Worm (Caenorhabditis elegans) whole organism, L4 larva: ENCODE data around the gene F41B4.3.
"Not testable (repeated sequence)": the region's sequence is repeated elsewhere in the genome, so short reads cannot be mapped to it uniquely, and the experiment has no call there.

Experiments used
- F49E8.2 ChIP-seq: sonication (generic microtip); optimal IDR thresholded peaks from 2 replicates; lab custom pipeline; 2016; ENCODE audit warnings: missing compliant biosample characterization, mild to moderate bottlenecking, missing genetic modification characterization, borderline replicate concordance
- T20F7.1 ChIP-seq: fragments of 200-800 bp; sonication (Bioruptor generic); optimal IDR thresholded peaks from 2 replicates; lab custom pipeline; 2018; ENCODE audit warnings: mild to moderate bottlenecking, missing genetic modification characterization, missing compliant biosample characterization
- Y75B8A.6 ChIP-seq: fragments of 200-800 bp; sonication (Bioruptor generic); IDR thresholded peaks from 2 replicates; pipeline ENCODE4 v1.3.6; 2022; ENCODE audit warnings: missing genetic modification reagents, missing genetic modification characterization, missing compliant biosample characterization
- ZK337.2 ChIP-seq: fragments of 200-800 bp; sonication (Bioruptor generic); IDR thresholded peaks from 2 replicates; pipeline ENCODE4 v1.3.6; 2022; ENCODE audit warnings: missing genetic modification reagents, missing genetic modification characterization, missing compliant biosample characterization
- aha-1 ChIP-seq: fragments of 150-350 bp; peaks from one replicate; lab custom pipeline; 2014; ENCODE audit warnings: missing biosample characterization, missing genetic modification characterization
- aly-2 ChIP-seq: sonication (generic microtip); optimal IDR thresholded peaks from 2 replicates; lab custom pipeline; 2018; ENCODE audit warnings: missing biosample characterization, missing genetic modification characterization
- attf-4 ChIP-seq: sonication (generic microtip); optimal IDR thresholded peaks from 3 replicates; lab custom pipeline; 2017; ENCODE audit warnings: missing biosample characterization, missing genetic modification characterization
- ceh-28 ChIP-seq: fragments of 150-350 bp; optimal IDR thresholded peaks from 2 replicates; lab custom pipeline; 2014; ENCODE audit warnings: missing biosample characterization, missing genetic modification reagents, missing genetic modification characterization
- ceh-62 ChIP-seq: sonication (generic microtip); optimal IDR thresholded peaks from 2 replicates; lab custom pipeline; 2017; ENCODE audit warnings: missing biosample characterization, missing genetic modification characterization
- cey-2 ChIP-seq: sonication (generic microtip); optimal IDR thresholded peaks from 3 replicates; lab custom pipeline; 2017; ENCODE audit warnings: missing genetic modification characterization, mild to moderate bottlenecking, missing compliant biosample characterization, antibody characterized with exemption, borderline replicate concordance; ENCODE audit not compliant: insufficient read depth
- ctbp-1 ChIP-seq: fragments of 200-800 bp; sonication (Bioruptor generic); IDR thresholded peaks from 2 replicates; pipeline ENCODE4 v1.3.6; 2022; ENCODE audit warnings: missing genetic modification reagents, missing genetic modification characterization, missing compliant biosample characterization
- daf-12 ChIP-seq: fragments of 150-350 bp; optimal IDR thresholded peaks from 2 replicates; lab custom pipeline; 2014; ENCODE audit warnings: missing biosample characterization, missing genetic modification reagents, missing genetic modification characterization
- daf-16 ChIP-seq, 3 experiments: sonication (generic microtip); optimal IDR thresholded peaks; 2 replicates each; lab custom pipeline; 2016 to 2017; ENCODE audit warnings: missing genetic modification characterization in 3 of 3, missing genetic modification reagents in 3 of 3, mild to moderate bottlenecking in 2 of 3, missing compliant biosample characterization in 2 of 3, missing biosample characterization in 1 of 3, moderate library complexity in 1 of 3
- daf-8 ChIP-seq: fragments of 200-800 bp; sonication (Bioruptor generic); IDR thresholded peaks from 2 replicates; pipeline ENCODE4 v1.3.6; 2022; ENCODE audit warnings: missing genetic modification characterization, missing compliant biosample characterization
- dmd-6 ChIP-seq: fragments of 200-800 bp; sonication (Bioruptor generic); IDR thresholded peaks from 2 replicates; pipeline ENCODE4 v1.3.6; 2022; ENCODE audit warnings: missing genetic modification reagents, missing genetic modification characterization, missing compliant biosample characterization
- dpl-1 ChIP-seq: fragments of 150-350 bp; optimal IDR thresholded peaks from 2 replicates; lab custom pipeline; 2014; ENCODE audit warnings: missing biosample characterization, missing genetic modification reagents, missing genetic modification characterization
- dve-1 ChIP-seq: sonication (generic microtip); optimal IDR thresholded peaks from 2 replicates; lab custom pipeline; 2017; ENCODE audit warnings: antibody characterized with exemption, mild to moderate bottlenecking, missing genetic modification characterization, missing compliant biosample characterization; ENCODE audit not compliant: insufficient read depth
- egl-27 ChIP-seq: sonication (generic microtip); optimal IDR thresholded peaks from 3 replicates; lab custom pipeline; 2017; ENCODE audit warnings: missing biosample characterization, missing genetic modification reagents, missing genetic modification characterization
- egl-43 ChIP-seq: fragments of 200-800 bp; sonication (Bioruptor generic); IDR thresholded peaks from 2 replicates; pipeline ENCODE4 v1.3.6; 2022; ENCODE audit warnings: missing genetic modification reagents, missing genetic modification characterization, missing compliant biosample characterization
- fos-1 ChIP-seq: fragments of 150-350 bp; optimal IDR thresholded peaks from 2 replicates; lab custom pipeline; 2014; ENCODE audit warnings: missing biosample characterization, missing genetic modification characterization
- hif-1 ChIP-seq, 2 experiments: sonication (generic microtip); optimal IDR thresholded peaks; 2 replicates each; lab custom pipeline; 2016 to 2017; ENCODE audit warnings: missing compliant biosample characterization in 2 of 2, missing genetic modification characterization in 2 of 2, missing genetic modification reagents in 2 of 2, missing genotype in 2 of 2, mild to moderate bottlenecking in 1 of 2
- jun-1 ChIP-seq: fragments of 150-350 bp; optimal IDR thresholded peaks from 2 replicates; lab custom pipeline; 2014; ENCODE audit warnings: missing biosample characterization, missing genetic modification reagents, missing genetic modification characterization
- lin-38 ChIP-seq: fragments of 200-800 bp; sonication (Bioruptor generic); IDR thresholded peaks from 2 replicates; pipeline ENCODE4 v1.3.6; 2022; ENCODE audit warnings: missing genetic modification reagents, missing genetic modification characterization, missing compliant biosample characterization
- lir-3 ChIP-seq: sonication (generic microtip); optimal IDR thresholded peaks from 2 replicates; lab custom pipeline; 2016; ENCODE audit warnings: mild to moderate bottlenecking, missing genetic modification characterization, missing compliant biosample characterization
- lsy-2 ChIP-seq, 2 experiments: fragments of 150-350 bp in 1 of 2; sonication (generic microtip) in 1 of 2; optimal IDR thresholded peaks; 2 replicates each; lab custom pipeline; 2014 to 2017; ENCODE audit warnings: missing biosample characterization in 2 of 2, missing genetic modification characterization in 2 of 2
- madf-5 ChIP-seq, 2 experiments: fragments of 200-800 bp; sonication (Bioruptor generic); IDR thresholded peaks; 2 replicates each; pipeline ENCODE4 v1.3.6; 2022; ENCODE audit warnings: missing compliant biosample characterization in 2 of 2, missing genetic modification characterization in 2 of 2
- mdl-1 ChIP-seq, 2 experiments: fragments of 150-350 bp in 1 of 2; sonication (generic microtip) in 1 of 2; optimal IDR thresholded peaks; 2 replicates each; lab custom pipeline; 2014 to 2017; ENCODE audit warnings: missing biosample characterization in 2 of 2, missing genetic modification characterization in 2 of 2
- mep-1 ChIP-seq: fragments of 150-350 bp; sonication (generic microtip); optimal IDR thresholded peaks from 3 replicates; lab custom pipeline; 2014; ENCODE audit warnings: missing biosample characterization, missing genetic modification characterization
- mxl-2 ChIP-seq: fragments of 200-800 bp; sonication (Bioruptor generic); conservative IDR thresholded peaks from 2 replicates; pipeline ENCODE4 v1.3.6; 2022; ENCODE audit warnings: missing genetic modification reagents, missing genetic modification characterization, missing compliant biosample characterization
- nhr-10 ChIP-seq: fragments of 150-350 bp; optimal IDR thresholded peaks from 2 replicates; lab custom pipeline; 2014; ENCODE audit warnings: missing biosample characterization, missing genetic modification characterization
- nhr-102 ChIP-seq: sonication (generic microtip); optimal IDR thresholded peaks from 2 replicates; lab custom pipeline; 2016; ENCODE audit warnings: mild to moderate bottlenecking, missing genetic modification characterization, moderate library complexity, missing compliant biosample characterization
- nhr-11 ChIP-seq: fragments of 150-350 bp; optimal IDR thresholded peaks from 2 replicates; lab custom pipeline; 2014; ENCODE audit warnings: missing biosample characterization, missing genetic modification characterization
- nhr-28 ChIP-seq: fragments of 150-350 bp; optimal IDR thresholded peaks from 2 replicates; lab custom pipeline; 2014; ENCODE audit warnings: missing biosample characterization, missing genetic modification characterization
- nhr-76 ChIP-seq: fragments of 150-350 bp; optimal IDR thresholded peaks from 2 replicates; lab custom pipeline; 2014; ENCODE audit warnings: missing biosample characterization, missing genetic modification characterization
- nhr-77 ChIP-seq: fragments of 150-350 bp; optimal IDR thresholded peaks from 2 replicates; lab custom pipeline; 2014; ENCODE audit warnings: missing biosample characterization, missing genetic modification characterization
- sdz-12 ChIP-seq: fragments of 200-800 bp; sonication (Bioruptor generic); optimal IDR thresholded peaks from 2 replicates; lab custom pipeline; 2018; ENCODE audit warnings: mild to moderate bottlenecking, missing genetic modification characterization, missing compliant biosample characterization
- set-16 ChIP-seq: fragments of 200-800 bp; sonication (Bioruptor generic); IDR thresholded peaks from 2 replicates; pipeline ENCODE4 v1.3.6; 2022; ENCODE audit warnings: missing genetic modification reagents, missing genetic modification characterization, missing compliant biosample characterization
- snpc-4 ChIP-seq: fragments of 150-350 bp; optimal IDR thresholded peaks from 2 replicates; lab custom pipeline; 2014; ENCODE audit warnings: missing biosample characterization, missing genetic modification characterization
- unc-39 ChIP-seq: sonication (generic microtip); optimal IDR thresholded peaks from 2 replicates; lab custom pipeline; 2017; ENCODE audit warnings: missing biosample characterization, missing genetic modification characterization
- unc-62 ChIP-seq, 3 experiments: fragments of 150-350 bp in 1 of 3; sonication (generic microtip); optimal IDR thresholded peaks in 2 of 3; peaks in 1 of 3; 1 replicate in 1 of 3; 2 replicates in 2 of 3; lab custom pipeline; 2014 to 2017; ENCODE audit warnings: missing biosample characterization in 3 of 3, missing genetic modification characterization in 3 of 3, missing genetic modification reagents in 3 of 3, missing genotype in 1 of 3
- zag-1 ChIP-seq: fragments of 150-350 bp; optimal IDR thresholded peaks from 2 replicates; lab custom pipeline; 2014; ENCODE audit warnings: missing biosample characterization, missing genetic modification characterization
- zfp-2 ChIP-seq: sonication (generic microtip); optimal IDR thresholded peaks from 2 replicates; lab custom pipeline; 2016; ENCODE audit warnings: mild to moderate bottlenecking, missing genetic modification characterization, missing compliant biosample characterization

Gene F41B4.3

ce11 chrX:6877436-6877835 is 41.5 kb upstream of the F41B4.3 start, which contains the start of gene col-173:
Gene col-173 (minus strand): TSS chrX:6877536.
- TF ChIP-seq jun-1 (no peak), lsy-2 (tag; optimal IDR thresholded peaks at IDR 0.05; lab: Kevin White, UChicago) (no peak), dmd-6 (no peak), dpl-1 (GFP tag; lab: Kevin White, UChicago) (no peak), dve-1 (tag; lab: Kevin White, UChicago) (no peak), aha-1 (tag; lab: Kevin White, UChicago) (no peak), unc-62 (GFP tag; optimal IDR thresholded peaks at IDR 0.05 in 1 of 2; lab: Kevin White, UChicago) (peak in 1 of 2 experiments; percentile 83), unc-62 (tag; optimal IDR thresholded peaks at IDR 0.05; lab: Kevin White, UChicago) (no peak), daf-16 (GFP tag; optimal IDR thresholded peaks at IDR 0.05; lab: Kevin White, UChicago) (no peak), daf-16 (tag; optimal IDR thresholded peaks at IDR 0.05; lab: Kevin White, UChicago) (no peak)

ce11 chrX:6875273-6875672 is 39.4 kb upstream of the F41B4.3 start:
- TF ChIP-seq nhr-28 (tag; lab: Kevin White, UChicago) (no peak), daf-12 (tag; lab: Kevin White, UChicago) (no peak), set-16 (GFP tag; lab: Robert Waterston, UW) (peak; percentile 80), unc-62 (GFP tag; optimal IDR thresholded peaks at IDR 0.05 in 1 of 2; lab: Kevin White, UChicago) (peak in 1 of 2 experiments; percentile 0), unc-62 (tag; optimal IDR thresholded peaks at IDR 0.05; lab: Kevin White, UChicago) (no peak), ctbp-1 (GFP tag; lab: Robert Waterston, UW) (no peak)

ce11 chrX:6874723-6875122 is 38.8 kb upstream of the F41B4.3 start, which contains the start of gene F41C6.4:
Gene F41C6.4 (minus strand): TSS chrX:6874823.
- TF ChIP-seq nhr-77 (no peak), nhr-11 (tag; lab: Kevin White, UChicago) (no peak), zag-1 (tag; lab: Kevin White, UChicago) (no peak), T20F7.1 (GFP tag; lab: Kevin White, UChicago) (no peak), ceh-62 (tag; lab: Kevin White, UChicago) (no peak), ZK337.2 (GFP tag; lab: Robert Waterston, UW) (no peak), sdz-12 (GFP tag; lab: Kevin White, UChicago) (no peak)

- not testable (repeated sequence) for TF ChIP-seq mxl-2 (GFP tag; lab: Robert Waterston, UW); zfp-2; daf-8 (GFP tag; lab: Robert Waterston, UW)
These were observed 32.8 kb upstream of the F41B4.3 start, which contains the start of gene C53B7.6 for ce11 chrX:6868669-6869068. Gene C53B7.6 (minus strand): TSS chrX:6868769.

ce11 chrX:6867707-6868106 is 31.8 kb upstream of the F41B4.3 start:
- TF ChIP-seq cey-2 (tag; lab: Kevin White, UChicago) = no peak
- TF ChIP-seq egl-43 (GFP tag; lab: Robert Waterston, UW) = peak; percentile 96
- no peak for TF ChIP-seq set-16 (GFP tag; lab: Robert Waterston, UW)
- TF ChIP-seq ceh-28 = no peak
- no peak for TF ChIP-seq aly-2 (tag; lab: Kevin White, UChicago)
- TF ChIP-seq mxl-2 (GFP tag; lab: Robert Waterston, UW) = peak; percentile 69
- TF ChIP-seq daf-16 (GFP tag; optimal IDR thresholded peaks at IDR 0.05; lab: Kevin White, UChicago) = peak; percentile 73 to 96
- peak; percentile 82 for TF ChIP-seq daf-16 (tag; optimal IDR thresholded peaks at IDR 0.05; lab: Kevin White, UChicago)
- TF ChIP-seq snpc-4 (tag; lab: Kevin White, UChicago) = no peak
- TF ChIP-seq Y75B8A.6 = peak; percentile 79; the same call in 1 of the 2 replicates
- TF ChIP-seq lin-38 = no peak; the same call in 1 of the 2 replicates
- no peak for TF ChIP-seq nhr-10 (tag; lab: Kevin White, UChicago)
- TF ChIP-seq egl-27 = no peak
- TF ChIP-seq unc-39 (tag; lab: Kevin White, UChicago) = no peak
- no peak for TF ChIP-seq attf-4 (tag; lab: Kevin White, UChicago)
- TF ChIP-seq fos-1 (tag; lab: Kevin White, UChicago) = no peak
- peak; percentile 84 to 88; a peak in 3 of 4 replicates for TF ChIP-seq madf-5 (GFP tag; IDR thresholded peaks at IDR 0.05; lab: Robert Waterston, UW)
- TF ChIP-seq mdl-1 (tag; optimal IDR thresholded peaks at IDR 0.05; lab: Kevin White, UChicago) = peak in 1 of 2 experiments; percentile 14
- TF ChIP-seq lir-3 (tag; lab: Kevin White, UChicago) = peak; percentile 81
- TF ChIP-seq nhr-102 = peak; percentile 66
- TF ChIP-seq dve-1 (tag; lab: Kevin White, UChicago) = peak; percentile 72
- TF ChIP-seq nhr-76 (tag; lab: Kevin White, UChicago) = no peak
- peak; percentile 99 for TF ChIP-seq aha-1 (tag; lab: Kevin White, UChicago)
- TF ChIP-seq hif-1 (tag; optimal IDR thresholded peaks at IDR 0.05; lab: Kevin White, UChicago) = peak; percentile 10 to 35
- TF ChIP-seq mep-1 (tag; lab: Kevin White, UChicago) = no peak
- TF ChIP-seq F49E8.2 = peak; percentile 68
